Worm (Caenorhabditis elegans): ENCODE measurements around the gene M163.7.
A peak's percentile ranks its signal among the peaks of the same experiment; 100 is the strongest.

Gene M163.7

ce11 chrX:14505578-14506353, 41.2 kb downstream of the M163.7 start (continued):
- TF ChIP-seq mab-9 (GFP tag; IDR thresholded peaks at IDR 0.05) (no peak), efl-3 (GFP tag; optimal IDR thresholded peaks at IDR 0.05) (no peak), dpl-1 (GFP tag; optimal IDR thresholded peaks at IDR 0.05) (peak in 1 of 3 experiments; percentile 10), fos-1 (tag; optimal IDR thresholded peaks at IDR 0.05) (no peak), blmp-1 (tag; optimal IDR thresholded peaks at IDR 0.05) (no peak), unc-98 (GFP tag; IDR thresholded peaks at IDR 0.05) (no peak; the same call in 1 of the 2 replicates), nhr-90 (tag; optimal IDR thresholded peaks at IDR 0.05; ENCODE audit: poor library complexity) (peak; percentile 52), unc-30 (tag; optimal IDR thresholded peaks at IDR 0.05) (no peak), mep-1 (tag; optimal IDR thresholded peaks at IDR 0.05) (peak; percentile 33), nhr-85 (tag) (peak; percentile 96), tbx-2 (tag; optimal IDR thresholded peaks at IDR 0.05) (peak; percentile 17), mef-2 (tag; optimal IDR thresholded peaks at IDR 0.05) (no peak), nhr-47 (tag; optimal IDR thresholded peaks at IDR 0.05) (peak; percentile 39), Y116A8C.19 (tag; optimal IDR thresholded peaks at IDR 0.05; ENCODE audit: borderline replicate concordance) (no peak), ets-5 (GFP tag; IDR thresholded peaks at IDR 0.05) (no peak)

ce11 chrX:14507992-14508391, 43.4 kb downstream of the M163.7 start:
- peak in 5 of 6 experiments; percentile 1 to 83 (median 44) for TF ChIP-seq elt-3 (tag; optimal IDR thresholded peaks at IDR 0.05)
- TF ChIP-seq ztf-11 (tag; optimal IDR thresholded peaks at IDR 0.05): no peak
- no peak for TF ChIP-seq lin-39 (tag; optimal IDR thresholded peaks at IDR 0.05)
- TF ChIP-seq ceh-90 (tag; optimal IDR thresholded peaks at IDR 0.05): no peak
- no peak for TF ChIP-seq efl-3 (GFP tag; optimal IDR thresholded peaks at IDR 0.05)
- TF ChIP-seq mdl-1 (tag; optimal IDR thresholded peaks at IDR 0.05): peak in 1 of 2 experiments; percentile 55
- TF ChIP-seq hlh-17 (GFP tag; optimal IDR thresholded peaks at IDR 0.05; ENCODE audit: borderline replicate concordance): no peak
- no peak for TF ChIP-seq egl-27 (tag; optimal IDR thresholded peaks at IDR 0.05)
- no peak for TF ChIP-seq pax-3 (tag; optimal IDR thresholded peaks at IDR 0.05)
- peak; percentile 94 for TF ChIP-seq grh-1 (GFP tag; IDR thresholded peaks at IDR 0.05)
- TF ChIP-seq unc-130 (tag; optimal IDR thresholded peaks at IDR 0.05): no peak
- TF ChIP-seq nhr-47 (tag; optimal IDR thresholded peaks at IDR 0.05): peak; percentile 48
- TF ChIP-seq ceh-8 (GFP tag; optimal IDR thresholded peaks at IDR 0.05): no peak
- no peak for TF ChIP-seq fos-1 (tag; optimal IDR thresholded peaks at IDR 0.05)
- TF ChIP-seq pqm-1 (tag; optimal IDR thresholded peaks at IDR 0.05): no peak
- peak; percentile 37 for TF ChIP-seq ztf-4 (tag; optimal IDR thresholded peaks at IDR 0.05)
- no peak for TF ChIP-seq fkh-10 (GFP tag; optimal IDR thresholded peaks at IDR 0.05)
- TF ChIP-seq unc-62 (GFP tag; optimal IDR thresholded peaks at IDR 0.05): no peak
- TF ChIP-seq isw-1 (GFP tag; IDR thresholded peaks at IDR 0.05): no peak
- TF ChIP-seq lsy-2 (tag; optimal IDR thresholded peaks at IDR 0.05): peak in 1 of 2 experiments; percentile 24
- peak; percentile 2 for TF ChIP-seq tbx-2 (tag; optimal IDR thresholded peaks at IDR 0.05)
- TF ChIP-seq efl-1 (optimal IDR thresholded peaks at IDR 0.05): no peak
- TF ChIP-seq efl-1 (GFP tag; optimal IDR thresholded peaks at IDR 0.05 in 1 of 2): peak in 1 of 2 experiments; percentile 28
- TF ChIP-seq ces-1 (GFP tag; optimal IDR thresholded peaks at IDR 0.05): no peak
- peak; percentile 90 for TF ChIP-seq blmp-1 (tag; optimal IDR thresholded peaks at IDR 0.05)
- TF ChIP-seq sptf-1 (tag; optimal IDR thresholded peaks at IDR 0.05): no peak
- peak; percentile 59 for TF ChIP-seq mep-1 (tag; optimal IDR thresholded peaks at IDR 0.05)
- TF ChIP-seq jun-1 (tag; optimal IDR thresholded peaks at IDR 0.05): no peak
- no peak for TF ChIP-seq unc-98 (GFP tag; IDR thresholded peaks at IDR 0.05)
- no peak for TF ChIP-seq nhr-237 (tag; optimal IDR thresholded peaks at IDR 0.05)
- peak; percentile 86 for TF ChIP-seq lin-14 (GFP tag; optimal IDR thresholded peaks at IDR 0.05)
- TF ChIP-seq snpc-4 (tag; optimal IDR thresholded peaks at IDR 0.05): no peak
- peak; percentile 74 for TF ChIP-seq nhr-71 (tag; optimal IDR thresholded peaks at IDR 0.05)
- TF ChIP-seq mef-2 (tag; optimal IDR thresholded peaks at IDR 0.05): no peak
- TF ChIP-seq sup-37 (GFP tag; optimal IDR thresholded peaks at IDR 0.05): no peak
- peak; percentile 12 to 41 for TF ChIP-seq lin-35 (GFP tag; optimal IDR thresholded peaks at IDR 0.05)
- TF ChIP-seq dpl-1 (GFP tag; optimal IDR thresholded peaks at IDR 0.05): no peak
- TF ChIP-seq nhr-11 (tag; optimal IDR thresholded peaks at IDR 0.05): no peak
- no peak for TF ChIP-seq vab-15 (tag; optimal IDR thresholded peaks at IDR 0.05)
- TF ChIP-seq egl-13 (tag; optimal IDR thresholded peaks at IDR 0.05): no peak
- no peak for TF ChIP-seq lin-15B (tag; optimal IDR thresholded peaks at IDR 0.05)
- peak; percentile 1 for TF ChIP-seq xbp-1 (tag; optimal IDR thresholded peaks at IDR 0.05)
